Fruit fly (Drosophila melanogaster) whole organism, prepupa: ENCODE results near the gene sim.

Experiments
- Blimp-1 ChIP-seq: fragments of 200-800 bp; sonication (Bioruptor generic); optimal IDR thresholded peaks from 3 replicates; lab custom pipeline; 2017; ENCODE audit warnings: missing biosample characterization, missing genetic modification characterization, mild to moderate bottlenecking, moderate library complexity, missing genetic modification reagents
- CG10669 ChIP-seq: fragments of 200-800 bp; sonication (Bioruptor generic); optimal IDR thresholded peaks from 3 replicates; lab custom pipeline; 2018; ENCODE audit warnings: missing biosample characterization, mild to moderate bottlenecking, missing genetic modification characterization, moderate library complexity
- CG11762 ChIP-seq: fragments of 200-800 bp; sonication (Bioruptor generic); optimal IDR thresholded peaks from 3 replicates; lab custom pipeline; 2016; ENCODE audit warnings: missing biosample characterization, missing genetic modification characterization; ENCODE audit not compliant: insufficient read depth
- CG11902 ChIP-seq: fragments of 200-800 bp; sonication (Bioruptor generic); optimal IDR thresholded peaks from 3 replicates; lab custom pipeline; 2016; ENCODE audit warnings: missing biosample characterization, missing genetic modification characterization
- CG15336 ChIP-seq: fragments of 200-800 bp; sonication (Bioruptor generic); IDR thresholded peaks from 2 replicates; pipeline ENCODE4 v1.3.6; 2022; ENCODE audit warnings: missing biosample characterization, missing genetic modification characterization
- CG1621 ChIP-seq: fragments of 200-800 bp; sonication (Bioruptor generic); optimal IDR thresholded peaks from 3 replicates; lab custom pipeline; 2018; ENCODE audit warnings: missing biosample characterization, mild to moderate bottlenecking, missing genetic modification characterization
- CG3032 ChIP-seq: fragments of 200-800 bp; optimal IDR thresholded peaks from 2 replicates; lab custom pipeline; 2019; ENCODE audit warnings: missing biosample characterization, mild to moderate bottlenecking, missing genetic modification characterization, moderate library complexity
- CG31627 ChIP-seq: fragments of 200-800 bp; sonication (Bioruptor generic); optimal IDR thresholded peaks from 3 replicates; lab custom pipeline; 2016; ENCODE audit warnings: missing biosample characterization, missing genetic modification characterization
- CG32006 ChIP-seq: fragments of 200-800 bp; sonication (Bioruptor generic); optimal IDR thresholded peaks from 3 replicates; lab custom pipeline; 2017; ENCODE audit warnings: missing biosample characterization, mild to moderate bottlenecking, missing genetic modification characterization
- CG34406 ChIP-seq: fragments of 200-800 bp; sonication (Bioruptor generic); optimal IDR thresholded peaks from 3 replicates; lab custom pipeline; 2016; ENCODE audit warnings: missing biosample characterization, missing genetic modification characterization
- CG6276 ChIP-seq: fragments of 200-800 bp; sonication (Bioruptor generic); optimal IDR thresholded peaks from 2 replicates; lab custom pipeline; 2017; ENCODE audit warnings: missing biosample characterization, mild to moderate bottlenecking, missing genetic modification characterization
- CG8319 ChIP-seq: fragments of 200-800 bp; sonication (Bioruptor generic); optimal IDR thresholded peaks from 3 replicates; lab custom pipeline; 2016; ENCODE audit warnings: missing biosample characterization, missing genetic modification characterization
- CG8632 ChIP-seq: fragments of 200-800 bp; sonication (Bioruptor generic); optimal IDR thresholded peaks from 3 replicates; lab custom pipeline; 2016; ENCODE audit warnings: missing biosample characterization, missing genetic modification characterization
- Eip75B ChIP-seq: fragments of 200-800 bp; sonication (Bioruptor generic); optimal IDR thresholded peaks from 3 replicates; lab custom pipeline; 2016; ENCODE audit warnings: missing biosample characterization, missing genetic modification characterization
- Eip78C ChIP-seq: fragments of 200-800 bp; sonication (Bioruptor generic); peaks from one replicate; lab custom pipeline; 2016; ENCODE audit warnings: missing biosample characterization, missing genetic modification characterization
- Ets96B ChIP-seq: fragments of 200-800 bp; optimal IDR thresholded peaks from 2 replicates; lab custom pipeline; 2019; ENCODE audit warnings: missing biosample characterization, mild to moderate bottlenecking, missing genetic modification characterization, moderate library complexity
- Gug ChIP-seq: fragments of 200-800 bp; sonication (Bioruptor generic); IDR thresholded peaks from 2 replicates; pipeline ENCODE4 v1.3.6; 2022; ENCODE audit warnings: missing biosample characterization, missing genetic modification characterization
- Hr39 ChIP-seq: fragments of 200-800 bp; sonication (Bioruptor generic); optimal IDR thresholded peaks from 2 replicates; lab custom pipeline; 2016; ENCODE audit warnings: missing biosample characterization, missing genetic modification characterization
- Lpt ChIP-seq: fragments of 200-800 bp; sonication (Bioruptor generic); optimal IDR thresholded peaks from 3 replicates; lab custom pipeline; 2016; ENCODE audit warnings: missing biosample characterization, missing genetic modification characterization
- Met ChIP-seq: fragments of 200-800 bp; sonication (Bioruptor generic); optimal IDR thresholded peaks from 3 replicates; lab custom pipeline; 2016; ENCODE audit warnings: missing biosample characterization, missing genetic modification characterization
- OdsH ChIP-seq: fragments of 200-800 bp; sonication (Bioruptor generic); optimal IDR thresholded peaks from 3 replicates; lab custom pipeline; 2016; ENCODE audit warnings: missing biosample characterization, missing genetic modification characterization
- Sox102F ChIP-seq: fragments of 200-800 bp; sonication (Bioruptor generic); optimal IDR thresholded peaks from 2 replicates; lab custom pipeline; 2016; ENCODE audit warnings: missing biosample characterization, mild to moderate bottlenecking, missing genetic modification characterization
- Sox15 ChIP-seq: fragments of 200-800 bp; sonication (Bioruptor generic); optimal IDR thresholded peaks from 3 replicates; lab custom pipeline; 2016; ENCODE audit warnings: missing biosample characterization, missing genetic modification characterization
- achi ChIP-seq: fragments of 200-800 bp; sonication (Bioruptor generic); optimal IDR thresholded peaks from 3 replicates; lab custom pipeline; 2016; ENCODE audit warnings: missing biosample characterization, missing genetic modification characterization
- cyc ChIP-seq: fragments of 200-800 bp; sonication (Bioruptor generic); optimal IDR thresholded peaks from 3 replicates; lab custom pipeline; 2016; ENCODE audit warnings: missing biosample characterization, missing genetic modification characterization
- eg ChIP-seq: fragments of 200-800 bp; sonication (Bioruptor generic); IDR thresholded peaks from 3 replicates; pipeline ENCODE4 v1.3.6; 2022; ENCODE audit warnings: missing biosample characterization, missing genetic modification characterization
- esn ChIP-seq: fragments of 200-800 bp; sonication (Bioruptor generic); optimal IDR thresholded peaks from 2 replicates; lab custom pipeline; 2016; ENCODE audit warnings: missing biosample characterization, mild to moderate bottlenecking, missing genetic modification characterization, moderate library complexity
- fd59A ChIP-seq: fragments of 200-800 bp; sonication (Bioruptor generic); optimal IDR thresholded peaks from 2 replicates; lab custom pipeline; 2017; ENCODE audit warnings: missing biosample characterization, mild to moderate bottlenecking, missing genetic modification characterization, missing genetic modification reagents
- fd85E ChIP-seq: fragments of 200-800 bp; sonication (Bioruptor generic); optimal IDR thresholded peaks from 3 replicates; lab custom pipeline; 2016; ENCODE audit warnings: missing biosample characterization, missing genetic modification characterization
- fkh ChIP-seq: fragments of 200-800 bp; sonication (Bioruptor generic); optimal IDR thresholded peaks from 3 replicates; lab custom pipeline; 2017; ENCODE audit warnings: missing biosample characterization, mild to moderate bottlenecking, missing genetic modification characterization, moderate library complexity
- lz ChIP-seq: fragments of 200-800 bp; sonication (Bioruptor generic); optimal IDR thresholded peaks from 3 replicates; lab custom pipeline; 2016; ENCODE audit warnings: missing biosample characterization, missing genetic modification characterization
- pdm3 ChIP-seq: fragments of 200-800 bp; sonication (Bioruptor generic); optimal IDR thresholded peaks from 3 replicates; lab custom pipeline; 2016; ENCODE audit warnings: missing biosample characterization, missing genetic modification characterization
- ss ChIP-seq, 2 experiments: fragments of 200-800 bp; sonication (Bioruptor generic); optimal IDR thresholded peaks; 2 replicates in 1 of 2; 3 replicates in 1 of 2; lab custom pipeline; 2017 to 2018; ENCODE audit warnings: mild to moderate bottlenecking in 2 of 2, missing biosample characterization in 2 of 2, missing genetic modification characterization in 2 of 2, moderate library complexity in 1 of 2
- svp ChIP-seq: fragments of 200-800 bp; sonication (Bioruptor generic); peaks from one replicate; lab custom pipeline; 2016; ENCODE audit warnings: missing biosample characterization, missing genetic modification characterization
- topi ChIP-seq: fragments of 200-800 bp; sonication (Bioruptor generic); optimal IDR thresholded peaks from 3 replicates; lab custom pipeline; 2016; ENCODE audit warnings: missing biosample characterization, missing genetic modification characterization
- vri ChIP-seq: fragments of 200-800 bp; sonication (Bioruptor generic); optimal IDR thresholded peaks from 3 replicates; lab custom pipeline; 2016; ENCODE audit warnings: missing biosample characterization, mild to moderate bottlenecking, missing genetic modification characterization

Gene sim

DNA sequence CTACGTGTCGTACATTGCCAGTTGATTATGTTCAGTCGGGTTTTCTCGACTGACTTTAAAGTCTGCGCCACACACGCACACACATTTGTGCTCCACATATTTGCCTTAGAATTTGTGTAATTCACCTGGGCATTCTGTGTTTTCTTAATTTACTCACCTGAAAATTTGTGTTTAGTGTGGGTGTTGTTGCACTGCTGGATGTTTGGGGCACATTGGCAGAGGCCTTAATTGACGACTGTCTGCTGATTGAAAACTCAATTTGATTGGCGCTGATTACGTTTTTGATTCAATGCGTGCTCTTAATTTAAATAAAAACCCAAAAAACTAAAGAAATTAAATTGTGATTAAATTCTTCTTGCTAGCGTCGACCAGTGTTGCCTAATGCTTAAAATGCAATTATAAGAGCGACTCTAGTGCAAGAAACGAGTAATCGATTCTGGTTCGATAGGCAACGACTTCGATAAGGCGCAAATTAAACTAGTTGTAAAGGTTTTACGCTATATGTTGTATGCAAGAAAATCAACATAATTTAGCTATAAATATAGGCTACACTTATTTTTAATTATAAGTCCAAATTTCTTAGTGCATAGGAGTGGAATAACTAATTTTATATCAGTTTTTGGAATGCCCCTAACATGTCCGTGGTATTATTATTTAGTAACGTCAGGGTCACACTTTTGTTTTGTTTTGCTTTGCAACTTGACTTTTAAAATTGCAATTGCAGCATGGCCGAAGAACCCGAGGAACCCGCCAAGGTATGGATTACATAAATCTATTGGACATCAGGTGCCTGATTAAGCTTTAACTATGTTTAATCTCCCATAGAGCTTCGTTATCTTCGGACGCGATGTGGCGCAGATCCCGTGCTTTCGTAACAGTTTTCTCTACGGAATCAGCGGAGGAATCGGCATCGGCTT lies 27.0 kb upstream of the sim start, which contains the start of the genes CG46281 and CG46280:
Gene CG46281 (minus strand): TSS at position 51 of the 917 bp plus-strand sequence.
Gene CG46280 (minus strand): TSS at position 403 of the 917 bp plus-strand sequence.
- TF ChIP-seq esn (GFP tag; lab: Kevin White, UChicago) (peak; percentile 57), CG3032 (tag; lab: Kevin White, UChicago) (peak; percentile 10), lz (GFP tag; lab: Kevin White, UChicago) (peak; percentile 43), Blimp-1 (no peak), vri (GFP tag; lab: Kevin White, UChicago) (peak; percentile 17)

DNA sequence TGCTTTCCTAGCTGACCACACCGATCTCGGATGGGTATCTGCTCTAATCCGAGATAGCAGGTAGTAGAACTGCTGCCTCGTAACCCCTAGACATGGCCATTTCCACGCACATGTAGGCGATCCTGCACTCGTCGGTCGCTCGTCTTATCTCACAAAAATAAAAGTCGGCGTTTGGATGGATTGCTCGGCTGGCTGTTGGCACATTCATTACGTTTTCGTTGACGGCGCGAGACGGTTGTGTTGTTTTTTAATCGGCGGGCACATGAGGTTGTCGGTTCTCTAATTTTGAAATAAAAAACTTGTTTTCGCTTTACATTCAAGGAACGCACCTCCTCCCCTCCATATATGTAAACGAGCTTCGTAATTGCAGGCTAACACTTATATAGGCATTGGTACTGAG lies 25.2 kb upstream of the sim start, which contains the start of gene ry:
Gene ry (plus strand): TSS at position 206 of the 400 bp plus-strand sequence.
- TF ChIP-seq achi (GFP tag; lab: Kevin White, UChicago) (no peak), Eip78C (GFP tag; lab: Kevin White, UChicago) (peak; percentile 22), vri (GFP tag; lab: Kevin White, UChicago) (peak; percentile 56), CG11762 (GFP tag; lab: Kevin White, UChicago) (no peak)

DNA sequence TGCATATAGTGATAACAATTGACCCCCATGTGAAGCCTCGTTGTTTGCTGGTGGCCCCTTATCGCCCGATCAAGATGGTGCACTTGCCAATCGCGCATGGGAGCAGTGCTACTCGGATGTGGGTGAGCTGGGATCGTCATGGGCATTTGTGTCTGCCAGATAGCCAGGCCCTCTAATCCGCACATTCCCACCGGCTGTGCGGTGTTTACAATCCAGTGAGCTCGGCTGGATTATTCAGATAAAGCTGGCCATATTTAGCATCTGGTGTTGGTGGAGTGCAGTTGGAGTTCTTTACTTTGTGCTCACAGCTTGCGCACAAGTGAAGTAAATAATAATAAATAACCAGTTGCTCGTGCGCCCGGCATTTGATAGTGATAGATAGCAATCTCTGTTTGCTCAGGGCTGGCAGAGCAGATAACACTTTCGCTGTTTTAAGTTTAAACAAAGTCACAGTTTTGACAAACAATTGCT lies 24.5 kb upstream of the sim start:
- TF ChIP-seq OdsH (no peak), CG8632 (no peak), fkh (peak; percentile 99), ss (GFP tag; optimal IDR thresholded peaks at IDR 0.05; lab: Kevin White, UChicago) (no peak), CG34406 (GFP tag; lab: Kevin White, UChicago) (no peak), lz (GFP tag; lab: Kevin White, UChicago) (no peak), Hr39 (GFP tag; lab: Kevin White, UChicago) (no peak), cyc (GFP tag; lab: Kevin White, UChicago) (no peak), svp (peak; percentile 99), CG11902 (GFP tag; lab: Kevin White, UChicago) (no peak), CG8319 (GFP tag; lab: Kevin White, UChicago) (no peak), eg (GFP tag; lab: Robert Waterston, UW) (no peak), CG15336 (no peak), Lpt (peak; percentile 3), CG6276 (GFP tag; lab: Kevin White, UChicago) (no peak)

DNA sequence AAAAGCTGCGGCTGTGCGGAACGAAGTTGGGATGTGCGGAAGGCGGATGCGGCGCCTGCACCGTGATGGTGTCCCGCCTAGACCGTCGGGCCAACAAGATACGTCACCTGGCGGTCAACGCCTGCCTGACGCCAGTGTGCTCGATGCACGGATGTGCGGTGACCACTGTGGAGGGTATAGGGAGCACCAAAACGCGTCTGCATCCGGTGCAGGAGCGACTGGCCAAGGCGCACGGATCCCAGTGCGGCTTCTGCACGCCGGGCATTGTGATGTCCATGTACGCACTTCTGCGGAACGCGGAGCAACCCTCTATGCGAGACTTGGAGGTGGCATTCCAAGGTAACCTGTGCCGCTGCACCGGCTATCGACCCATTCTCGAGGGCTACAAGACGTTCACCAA lies 23.9 kb upstream of the sim start:
- no peak for TF ChIP-seq CG1621 (tag; lab: Kevin White, UChicago)
- no peak for TF ChIP-seq CG34406 (GFP tag; lab: Kevin White, UChicago)
- no peak for TF ChIP-seq Gug (GFP tag; lab: Robert Waterston, UW)
- TF ChIP-seq CG10669 (GFP tag; lab: Kevin White, UChicago): no peak
- no peak for TF ChIP-seq CG8319 (GFP tag; lab: Kevin White, UChicago)
- TF ChIP-seq fkh: no peak
- TF ChIP-seq fd85E (GFP tag; lab: Kevin White, UChicago): no peak
- no peak for TF ChIP-seq Ets96B (tag; lab: Kevin White, UChicago)
- no peak for TF ChIP-seq Eip78C (GFP tag; lab: Kevin White, UChicago)
- no peak for TF ChIP-seq fd59A (GFP tag; lab: Kevin White, UChicago)
- TF ChIP-seq Sox102F (GFP tag; lab: Kevin White, UChicago): no peak
- no peak for TF ChIP-seq pdm3 (GFP tag; lab: Kevin White, UChicago)
- TF ChIP-seq, all 60 proteins: peak for 0

DNA sequence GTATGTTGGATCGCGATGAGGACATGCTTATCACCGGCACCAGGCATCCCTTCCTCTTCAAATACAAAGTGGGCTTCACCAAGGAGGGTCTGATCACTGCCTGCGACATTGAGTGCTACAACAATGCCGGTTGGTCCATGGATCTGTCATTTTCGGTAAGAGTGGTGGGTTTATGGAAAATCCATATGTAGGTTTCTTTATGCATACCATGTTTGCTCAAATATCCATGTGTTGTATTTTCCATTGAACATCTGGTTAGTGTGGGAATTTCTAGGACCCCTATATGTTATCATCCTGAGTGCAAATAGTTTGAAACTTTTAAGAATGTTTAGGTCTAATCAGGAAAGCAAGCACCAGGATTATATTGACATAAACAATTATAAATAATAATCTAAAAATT lies 21.5 kb upstream of the sim start:
- TF ChIP-seq Met (GFP tag; lab: Kevin White, UChicago): no peak
- TF ChIP-seq CG31627: no peak
- TF ChIP-seq Blimp-1: no peak
- TF ChIP-seq fkh: no peak
- no peak for TF ChIP-seq fd59A (GFP tag; lab: Kevin White, UChicago)
- TF ChIP-seq CG8319 (GFP tag; lab: Kevin White, UChicago): no peak
- TF ChIP-seq Sox15 (GFP tag; lab: Kevin White, UChicago): no peak
- no peak for TF ChIP-seq Eip75B (GFP tag; lab: Kevin White, UChicago)
- TF ChIP-seq CG32006: no peak
- no peak for TF ChIP-seq topi (GFP tag; lab: Kevin White, UChicago)
- TF ChIP-seq, all 60 proteins: peak for 0
